Fruit fly (Drosophila melanogaster) whole organism, embryonic: Measurements from ENCODE around the gene Papss.

Experiments used
- BEAF-32 ChIP-seq: fragments of 200-800 bp; sonication (Bioruptor generic); optimal IDR thresholded peaks from 3 replicates; lab custom pipeline; 2017; ENCODE audit warnings: missing biosample characterization, missing genetic modification characterization, mild to moderate bottlenecking, moderate library complexity, missing genetic modification reagents
- Blimp-1 ChIP-seq: fragments of 200-800 bp; sonication (Bioruptor generic); optimal IDR thresholded peaks from 3 replicates; lab custom pipeline; 2018; ENCODE audit warnings: missing biosample characterization, missing genetic modification characterization, mild to moderate bottlenecking, moderate library complexity, missing genetic modification reagents
- C15 ChIP-seq: fragments of 200-800 bp; sonication (Bioruptor generic); IDR thresholded peaks from 3 replicates; pipeline ENCODE4 v1.3.6; 2022; ENCODE audit warnings: missing biosample characterization, missing genetic modification characterization
- CG10267 ChIP-seq: fragments of 200-800 bp; sonication (Bioruptor generic); optimal IDR thresholded peaks from 2 replicates; lab custom pipeline; 2018; ENCODE audit warnings: missing biosample characterization, mild to moderate bottlenecking, missing genetic modification characterization, moderate library complexity
- CG11093 ChIP-seq: fragments of 200-800 bp; sonication (Bioruptor generic); IDR thresholded peaks from 3 replicates; pipeline ENCODE4 v1.3.6; 2022; ENCODE audit warnings: missing biosample characterization, missing genetic modification characterization
- CG12155 ChIP-seq: fragments of 200-800 bp; sonication (Bioruptor generic); optimal IDR thresholded peaks from 3 replicates; lab custom pipeline; 2016; ENCODE audit warnings: missing biosample characterization, missing genetic modification characterization
- CG13424 ChIP-seq: fragments of 200-800 bp; sonication (Bioruptor generic); optimal IDR thresholded peaks from 2 replicates; lab custom pipeline; 2019; ENCODE audit warnings: missing biosample characterization, mild to moderate bottlenecking, missing genetic modification characterization, moderate library complexity
- CG13894 ChIP-seq: fragments of 200-800 bp; sonication (Bioruptor generic); optimal IDR thresholded peaks from 3 replicates; lab custom pipeline; 2018; ENCODE audit warnings: missing biosample characterization, mild to moderate bottlenecking, missing genetic modification characterization, moderate library complexity
- CG14667 ChIP-seq: fragments of 200-800 bp; sonication (Bioruptor generic); IDR thresholded peaks from 2 replicates; pipeline ENCODE4 v1.3.6; 2022; ENCODE audit warnings: missing biosample characterization, missing genetic modification characterization
- CG14860 ChIP-seq: fragments of 200-800 bp; sonication (Bioruptor generic); IDR thresholded peaks from 3 replicates; pipeline ENCODE4 v1.3.6; 2022; ENCODE audit warnings: missing biosample characterization, missing genetic modification characterization; ENCODE audit not compliant: partially characterized antibody
- CG15514 ChIP-seq: fragments of 200-800 bp; sonication (Bioruptor generic); optimal IDR thresholded peaks from 3 replicates; lab custom pipeline; 2017; ENCODE audit warnings: missing biosample characterization, missing genetic modification characterization, mild to moderate bottlenecking, moderate library complexity, missing genetic modification reagents
- CG17359 ChIP-seq: fragments of 200-800 bp; sonication (Bioruptor generic); optimal IDR thresholded peaks from 3 replicates; lab custom pipeline; 2018; ENCODE audit warnings: missing biosample characterization, mild to moderate bottlenecking, missing genetic modification characterization, moderate library complexity
- CG17802 ChIP-seq: fragments of 200-800 bp; sonication (Bioruptor generic); optimal IDR thresholded peaks from 2 replicates; lab custom pipeline; 2018; ENCODE audit warnings: missing biosample characterization, mild to moderate bottlenecking, missing genetic modification characterization, moderate library complexity
- CG18599 ChIP-seq: fragments of 200-800 bp; sonication (Bioruptor generic); optimal IDR thresholded peaks from 3 replicates; lab custom pipeline; 2017; ENCODE audit warnings: missing biosample characterization, missing genetic modification characterization, mild to moderate bottlenecking, moderate library complexity, missing genetic modification reagents
- CG30020 ChIP-seq: fragments of 200-800 bp; optimal IDR thresholded peaks from 2 replicates; lab custom pipeline; 2019; ENCODE audit warnings: missing biosample characterization, mild to moderate bottlenecking, missing genetic modification characterization, moderate library complexity
- CG3407 ChIP-seq: fragments of 200-800 bp; sonication (Bioruptor generic); optimal IDR thresholded peaks from 2 replicates; lab custom pipeline; 2018; ENCODE audit warnings: missing biosample characterization, mild to moderate bottlenecking, missing genetic modification characterization
- CG3726 ChIP-seq: fragments of 200-800 bp; sonication (Bioruptor generic); IDR thresholded peaks from 3 replicates; pipeline ENCODE4, ENCODE4 v1.3.6; 2022; ENCODE audit warnings: missing biosample characterization, missing genetic modification characterization
- CG6254 ChIP-seq: fragments of 200-800 bp; sonication (Bioruptor generic); optimal IDR thresholded peaks from 3 replicates; lab custom pipeline; 2017; ENCODE audit warnings: mild to moderate bottlenecking, missing biosample characterization, missing genetic modification reagents, missing genetic modification characterization
- CG8290 ChIP-seq, 3 experiments: fragments of 200-800 bp; sonication (Bioruptor generic); optimal IDR thresholded peaks; 2 replicates each; lab custom pipeline; 2016 to 2019; ENCODE audit warnings: missing biosample characterization in 3 of 3, missing genetic modification characterization in 3 of 3, mild to moderate bottlenecking in 2 of 3, moderate library complexity in 1 of 3
- CG9932 ChIP-seq: fragments of 200-800 bp; sonication (Bioruptor generic); IDR thresholded peaks from 2 replicates; pipeline ENCODE4 v1.3.6; 2022; ENCODE audit warnings: missing biosample characterization, missing genetic modification characterization
- Dip3 ChIP-seq: fragments of 200-800 bp; sonication (Bioruptor generic); optimal IDR thresholded peaks from 3 replicates; lab custom pipeline; 2016; ENCODE audit warnings: missing biosample characterization, missing genetic modification characterization
- Hr78 ChIP-seq, 2 experiments: fragments of 200-800 bp in 1 of 2; fragments of >200 bp in 1 of 2; sonication (Bioruptor generic) in 1 of 2; optimal IDR thresholded peaks; 2 replicates each; lab custom pipeline; 2017 to 2019; ENCODE audit warnings: missing biosample characterization in 2 of 2, missing genetic modification characterization in 2 of 2, mild to moderate bottlenecking in 1 of 2, moderate library complexity in 1 of 2
- Lhr ChIP-seq: fragments of 200-800 bp; sonication (Bioruptor generic); optimal IDR thresholded peaks from 3 replicates; lab custom pipeline; 2017; ENCODE audit warnings: mild to moderate bottlenecking, missing biosample characterization, missing genetic modification reagents, missing genetic modification characterization
- Nf-YC ChIP-seq: fragments of 200-800 bp; optimal IDR thresholded peaks from 3 replicates; lab custom pipeline; 2019; ENCODE audit warnings: missing biosample characterization, mild to moderate bottlenecking, missing genetic modification characterization, moderate library complexity
- Ravus ChIP-seq: fragments of 200-800 bp; sonication (Bioruptor generic); IDR thresholded peaks from 2 replicates; pipeline ENCODE4 v1.3.6; 2022; ENCODE audit warnings: missing biosample characterization, missing genetic modification characterization
- Side ChIP-seq: fragments of 200-800 bp; sonication (Bioruptor generic); optimal IDR thresholded peaks from 2 replicates; lab custom pipeline; 2016; ENCODE audit warnings: missing biosample characterization, missing genetic modification characterization
- Sox100B ChIP-seq: fragments of 200-800 bp; sonication (Bioruptor generic); optimal IDR thresholded peaks from 3 replicates; lab custom pipeline; 2018; ENCODE audit warnings: missing biosample characterization, mild to moderate bottlenecking, missing genetic modification characterization
- Vsx1 ChIP-seq: fragments of 200-800 bp; sonication (Bioruptor generic); optimal IDR thresholded peaks from 2 replicates; lab custom pipeline; 2017; ENCODE audit warnings: missing biosample characterization, mild to moderate bottlenecking, missing genetic modification characterization, missing genetic modification reagents
- Xbp1 ChIP-seq: fragments of 200-800 bp; sonication (Bioruptor generic); optimal IDR thresholded peaks from 3 replicates; lab custom pipeline; 2016; ENCODE audit warnings: missing biosample characterization, mild to moderate bottlenecking, missing genetic modification characterization
- aop ChIP-seq: fragments of 200-800 bp; sonication (Bioruptor generic); IDR thresholded peaks from 2 replicates; pipeline ENCODE4 v1.3.6; 2022; ENCODE audit warnings: missing biosample characterization, missing genetic modification characterization
- dmrt11E ChIP-seq: fragments of 200-800 bp; sonication (Bioruptor generic); optimal IDR thresholded peaks from 3 replicates; lab custom pipeline; 2018; ENCODE audit warnings: missing biosample characterization, mild to moderate bottlenecking, missing genetic modification characterization, moderate library complexity
- emc ChIP-seq: fragments of 200-800 bp; sonication (Bioruptor generic); optimal IDR thresholded peaks from 2 replicates; lab custom pipeline; 2016; ENCODE audit warnings: missing biosample characterization, missing genetic modification characterization
- eyg ChIP-seq: fragments of 200-800 bp; sonication (Bioruptor generic); optimal IDR thresholded peaks from 3 replicates; lab custom pipeline; 2016; ENCODE audit warnings: missing biosample characterization, missing genetic modification characterization
- ftz-f1 ChIP-seq: fragments of 200-800 bp; sonication (Bioruptor generic); optimal IDR thresholded peaks from 2 replicates; lab custom pipeline; 2016; ENCODE audit warnings: missing biosample characterization, missing genetic modification characterization
- gfzf ChIP-seq: fragments of 200-800 bp; sonication (Bioruptor generic); optimal IDR thresholded peaks from 2 replicates; lab custom pipeline; 2016; ENCODE audit warnings: missing biosample characterization, mild to moderate bottlenecking, missing genetic modification characterization, moderate library complexity
- grn ChIP-seq: fragments of 200-800 bp; sonication (Bioruptor generic); optimal IDR thresholded peaks from 3 replicates; lab custom pipeline; 2017; ENCODE audit warnings: missing biosample characterization, missing genetic modification characterization
- gsb-n ChIP-seq: fragments of 200-800 bp; sonication (Bioruptor generic); optimal IDR thresholded peaks from 3 replicates; lab custom pipeline; 2018; ENCODE audit warnings: missing biosample characterization, mild to moderate bottlenecking, missing genetic modification characterization
- lab ChIP-seq: fragments of 200-800 bp; sonication (Bioruptor generic); optimal IDR thresholded peaks from 3 replicates; lab custom pipeline; 2017; ENCODE audit warnings: missing biosample characterization, missing genetic modification characterization, mild to moderate bottlenecking, moderate library complexity, missing genetic modification reagents
- row ChIP-seq: fragments of 200-800 bp; sonication (Bioruptor generic); IDR thresholded peaks from 3 replicates; pipeline ENCODE4 v1.3.6; 2022; ENCODE audit warnings: missing biosample characterization, missing genetic modification characterization
- sim ChIP-seq: fragments of 200-800 bp; sonication (Bioruptor generic); IDR thresholded peaks from 2 replicates; pipeline ENCODE4 v1.3.6; 2022; ENCODE audit warnings: missing biosample characterization, missing genetic modification characterization
- sima ChIP-seq: fragments of 200-800 bp; sonication (Bioruptor generic); optimal IDR thresholded peaks from 2 replicates; lab custom pipeline; 2016; ENCODE audit warnings: missing biosample characterization, missing genetic modification characterization
- sqz ChIP-seq: fragments of 200-800 bp; sonication (Bioruptor generic); optimal IDR thresholded peaks from 3 replicates; lab custom pipeline; 2018; ENCODE audit warnings: missing biosample characterization, mild to moderate bottlenecking, missing genetic modification characterization
- stwl ChIP-seq: fragments of 200-800 bp; sonication (Bioruptor generic); optimal IDR thresholded peaks from 3 replicates; lab custom pipeline; 2018; ENCODE audit warnings: missing biosample characterization, mild to moderate bottlenecking, missing genetic modification characterization, moderate library complexity
- tgo ChIP-seq: fragments of 200-800 bp; sonication (Bioruptor generic); IDR thresholded peaks from 3 replicates; pipeline ENCODE4 v1.3.6; 2022; ENCODE audit warnings: missing biosample characterization, missing genetic modification characterization
- toy ChIP-seq: fragments of 200-800 bp; sonication (Bioruptor generic); IDR thresholded peaks from 2 replicates; pipeline ENCODE4 v1.3.6; 2022; ENCODE audit warnings: missing biosample characterization, missing genetic modification characterization
- tx ChIP-seq: fragments of 200-800 bp; sonication (Bioruptor generic); optimal IDR thresholded peaks from 2 replicates; lab custom pipeline; 2016; ENCODE audit warnings: missing biosample characterization, missing genetic modification characterization
- unc-4 ChIP-seq: fragments of 200-800 bp; sonication (Bioruptor generic); IDR thresholded peaks from 2 replicates; pipeline ENCODE4 v1.3.6; 2022; ENCODE audit warnings: missing biosample characterization, missing genetic modification characterization; ENCODE audit not compliant: partially characterized antibody
- vnd ChIP-seq: fragments of 200-800 bp; sonication (Bioruptor generic); IDR thresholded peaks from 3 replicates; pipeline ENCODE4 v1.3.6; 2022; ENCODE audit warnings: missing biosample characterization, missing genetic modification characterization; ENCODE audit not compliant: partially characterized antibody

Papss gene

dm6 chr3L:19834143-19834794, 10.8 kb upstream of the Papss start, which contains the start of the genes trc and CG32221 (continued):
- no peak for TF ChIP-seq ftz-f1 (GFP tag; lab: Kevin White, UChicago)
- no peak for TF ChIP-seq eyg (GFP tag; lab: Kevin White, UChicago)
- TF ChIP-seq CG11093, result no peak
- TF ChIP-seq Blimp-1, result no peak
- peak; percentile 11 for TF ChIP-seq CG6254 (GFP tag; lab: Kevin White, UChicago)
- no peak for TF ChIP-seq CG13894 (tag; lab: Kevin White, UChicago)
- TF ChIP-seq gsb-n (tag; lab: Kevin White, UChicago), result no peak
- no peak for TF ChIP-seq Dip3 (GFP tag; lab: Kevin White, UChicago)
- TF ChIP-seq CG30020 (tag; lab: Kevin White, UChicago), result peak; percentile 31
- no peak for TF ChIP-seq tx (GFP tag; lab: Kevin White, UChicago)
- TF ChIP-seq sima (GFP tag; lab: Kevin White, UChicago), result no peak
- no peak for TF ChIP-seq Nf-YC
- peak; percentile 53 for TF ChIP-seq stwl (tag; lab: Kevin White, UChicago)
- no peak for TF ChIP-seq CG12155 (GFP tag; lab: Kevin White, UChicago)
- TF ChIP-seq CG10267 (tag; lab: Kevin White, UChicago), result peak; percentile 53
- TF ChIP-seq Vsx1 (GFP tag; lab: Kevin White, UChicago), result no peak
- TF ChIP-seq unc-4 (GFP tag; lab: Robert Waterston, UW), result peak; percentile 57; the same call in 1 of the 2 replicates
- TF ChIP-seq tgo (GFP tag; lab: Robert Waterston, UW), result peak; percentile 45; the same call in 1 of the 3 replicates
- TF ChIP-seq dmrt11E (tag; lab: Kevin White, UChicago), result peak; percentile 13
- TF ChIP-seq CG17802 (tag; lab: Kevin White, UChicago), result peak; percentile 36
- peak; percentile 33 for TF ChIP-seq CG17359
- TF ChIP-seq CG13424 (tag; lab: Kevin White, UChicago), result peak; percentile 54
- TF ChIP-seq CG14667 (GFP tag; lab: Robert Waterston, UW), result no peak
- no peak for TF ChIP-seq CG8290 (GFP tag; optimal IDR thresholded peaks at IDR 0.05; lab: Kevin White, UChicago)
- TF ChIP-seq CG8290 (tag; optimal IDR thresholded peaks at IDR 0.05; lab: Kevin White, UChicago), result no peak
- no peak for TF ChIP-seq toy (GFP tag; lab: Robert Waterston, UW)
- TF ChIP-seq Xbp1, result peak; percentile 52
- TF ChIP-seq BEAF-32 (GFP tag; lab: Kevin White, UChicago), result peak; percentile 85
- peak; percentile 78 for TF ChIP-seq CG9932
- TF ChIP-seq Side, result peak; percentile 46
- no peak for TF ChIP-seq sim
- TF ChIP-seq Hr78 (GFP tag; optimal IDR thresholded peaks at IDR 0.05; lab: Kevin White, UChicago), result no peak
- no peak for TF ChIP-seq CG3407 (GFP tag; lab: Kevin White, UChicago)
- peak; percentile 83 for TF ChIP-seq row
- TF ChIP-seq sqz (GFP tag; lab: Kevin White, UChicago), result no peak
- no peak for TF ChIP-seq Ravus (GFP tag; lab: Robert Waterston, UW)
- no peak for TF ChIP-seq CG3726 (GFP tag; lab: Robert Waterston, UW)
- TF ChIP-seq CG14860 (GFP tag; lab: Robert Waterston, UW), result peak; percentile 64; the same call in 2 of the 3 replicates
- peak; percentile 79 for TF ChIP-seq CG15514
- 0 out of 3 replicates have a peak, but pooled peaks have one; percentile 44 for TF ChIP-seq vnd (GFP tag; lab: Robert Waterston, UW)
- TF ChIP-seq grn (GFP tag; lab: Kevin White, UChicago), result no peak
- no peak for TF ChIP-seq Sox100B (GFP tag; lab: Kevin White, UChicago)
- TF ChIP-seq CG18599 (GFP tag; lab: Kevin White, UChicago), result no peak
- TF ChIP-seq emc, result no peak
- peak; percentile 54 for TF ChIP-seq Lhr (GFP tag; lab: Kevin White, UChicago)
- TF ChIP-seq C15, result no peak
- TF ChIP-seq aop (GFP tag; lab: Robert Waterston, UW), result no peak
- TF ChIP-seq lab (GFP tag; lab: Kevin White, UChicago), result no peak
- no peak for TF ChIP-seq gfzf (GFP tag; lab: Kevin White, UChicago)
